Worm (Caenorhabditis elegans) whole organism, late embryonic: ENCODE measurements around the gene K07E12.2.

Experiments
- T23F11.4 ChIP-seq: fragments of 200-800 bp; sonication (Bioruptor generic); optimal IDR thresholded peaks from 2 replicates; lab custom pipeline; 2018; ENCODE audit warnings: mild to moderate bottlenecking, missing genetic modification characterization, missing compliant biosample characterization
- ceh-2 ChIP-seq: sonication (generic microtip); optimal IDR thresholded peaks from 2 replicates; lab custom pipeline; 2016; ENCODE audit warnings: missing genotype, missing genetic modification characterization, missing compliant biosample characterization
- ceh-24 ChIP-seq: sonication (generic microtip); optimal IDR thresholded peaks from 2 replicates; lab custom pipeline; 2016; ENCODE audit warnings: mild to moderate bottlenecking, missing genetic modification characterization, missing compliant biosample characterization
- ceh-31 ChIP-seq: sonication (generic microtip); optimal IDR thresholded peaks from 2 replicates; lab custom pipeline; 2016; ENCODE audit warnings: missing genetic modification characterization, missing compliant biosample characterization
- ceh-45 ChIP-seq: fragments of 200-800 bp; sonication (Bioruptor generic); IDR thresholded peaks from 2 replicates; pipeline ENCODE4 v1.3.6; 2022; ENCODE audit warnings: missing genetic modification reagents, missing genetic modification characterization, missing compliant biosample characterization
- fax-1 ChIP-seq: sonication (generic microtip); optimal IDR thresholded peaks from 2 replicates; lab custom pipeline; 2016; ENCODE audit warnings: missing genotype, missing genetic modification characterization, missing compliant biosample characterization
- fkh-10 ChIP-seq: fragments of 150-350 bp; optimal IDR thresholded peaks from 2 replicates; lab custom pipeline; 2014; ENCODE audit warnings: missing biosample characterization, missing genetic modification reagents, missing genetic modification characterization
- hlh-6 ChIP-seq: sonication (generic microtip); optimal IDR thresholded peaks from 2 replicates; lab custom pipeline; 2016; ENCODE audit warnings: missing genotype, missing genetic modification characterization, missing compliant biosample characterization
- lim-6 ChIP-seq: sonication (generic microtip); optimal IDR thresholded peaks from 2 replicates; lab custom pipeline; 2016; ENCODE audit warnings: missing genetic modification characterization, missing compliant biosample characterization
- madf-2 ChIP-seq: sonication (generic microtip); optimal IDR thresholded peaks from 2 replicates; lab custom pipeline; 2017; ENCODE audit warnings: missing genetic modification characterization, missing compliant biosample characterization
- mec-3 ChIP-seq: sonication (generic microtip); optimal IDR thresholded peaks from 2 replicates; lab custom pipeline; 2016; ENCODE audit warnings: borderline replicate concordance, missing genetic modification characterization, missing compliant biosample characterization
- npax-4 ChIP-seq: sonication (generic microtip); optimal IDR thresholded peaks from 2 replicates; lab custom pipeline; 2016; ENCODE audit warnings: missing genetic modification characterization, missing compliant biosample characterization
- odd-2 ChIP-seq: sonication (generic microtip); optimal IDR thresholded peaks from 2 replicates; lab custom pipeline; 2017; ENCODE audit warnings: antibody characterized with exemption, mild to moderate bottlenecking, missing genetic modification characterization, missing compliant biosample characterization
- pax-1 ChIP-seq: fragments of 150-350 bp; optimal IDR thresholded peaks from 2 replicates; lab custom pipeline; 2014; ENCODE audit warnings: missing biosample characterization, missing genetic modification characterization
- pha-2 ChIP-seq: sonication (generic microtip); optimal IDR thresholded peaks from 2 replicates; lab custom pipeline; 2017; ENCODE audit warnings: mild to moderate bottlenecking, missing genetic modification characterization, missing compliant biosample characterization
- ref-2 ChIP-seq: sonication (generic microtip); optimal IDR thresholded peaks from 2 replicates; lab custom pipeline; 2016; ENCODE audit warnings: missing genetic modification characterization, missing compliant biosample characterization
- sdc-2 ChIP-seq: sonication (generic microtip); optimal IDR thresholded peaks from 2 replicates; lab custom pipeline; 2016; ENCODE audit warnings: missing genotype, missing genetic modification characterization, missing compliant biosample characterization
- sox-2 ChIP-seq: fragments of 200-800 bp; sonication (Bioruptor generic); IDR thresholded peaks from 2 replicates; pipeline ENCODE4 v1.3.6; 2022; ENCODE audit warnings: missing genetic modification reagents, missing genetic modification characterization, missing compliant biosample characterization
- sox-4 ChIP-seq: sonication (generic microtip); optimal IDR thresholded peaks from 2 replicates; lab custom pipeline; 2017; ENCODE audit warnings: mild to moderate bottlenecking, missing genetic modification characterization, inconsistent platforms, missing compliant biosample characterization
- ttx-3 ChIP-seq: sonication (generic microtip); optimal IDR thresholded peaks from 2 replicates; lab custom pipeline; 2016; ENCODE audit warnings: missing genetic modification reagents, missing genetic modification characterization, missing compliant biosample characterization
- unc-55 ChIP-seq: sonication (generic microtip); optimal IDR thresholded peaks from 2 replicates; lab custom pipeline; 2017; ENCODE audit warnings: missing biosample characterization, missing genetic modification reagents, missing genetic modification characterization

The K07E12.2 gene

DNA sequence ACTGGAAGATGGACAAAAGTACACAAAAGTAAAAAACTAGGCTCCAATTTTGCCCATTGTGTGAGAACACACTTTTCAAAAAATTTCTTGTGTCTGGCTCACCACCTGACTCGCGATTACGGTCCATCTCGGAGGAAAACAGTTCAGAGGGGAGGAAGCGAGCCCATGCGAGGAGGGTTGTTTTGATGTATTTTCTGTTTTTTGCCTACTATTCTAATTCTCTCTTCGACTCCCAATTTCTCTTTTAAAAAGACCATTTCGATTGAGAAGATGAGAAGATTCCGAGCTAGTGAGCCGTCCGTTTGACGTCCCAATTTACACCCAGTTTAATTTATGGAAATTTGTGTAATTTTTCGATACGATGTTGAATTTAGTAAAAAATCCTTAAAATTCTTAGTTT, 9.6 kb downstream of the K07E12.2 start:
- TF ChIP-seq sox-2 (GFP tag; lab: Robert Waterston, UW) (no peak), ceh-24 (tag; lab: Kevin White, UChicago) (no peak), fax-1 (tag; lab: Kevin White, UChicago) (no peak), pax-1 (no peak), fkh-10 (GFP tag; lab: Kevin White, UChicago) (no peak), T23F11.4 (GFP tag; lab: Kevin White, UChicago) (no peak), sox-4 (tag; lab: Kevin White, UChicago) (no peak), madf-2 (tag; lab: Kevin White, UChicago) (no peak), npax-4 (tag; lab: Kevin White, UChicago) (no peak), sdc-2 (tag; lab: Kevin White, UChicago) (no peak), ceh-31 (no peak), ref-2 (tag; lab: Kevin White, UChicago) (no peak), ceh-45 (no peak)

DNA sequence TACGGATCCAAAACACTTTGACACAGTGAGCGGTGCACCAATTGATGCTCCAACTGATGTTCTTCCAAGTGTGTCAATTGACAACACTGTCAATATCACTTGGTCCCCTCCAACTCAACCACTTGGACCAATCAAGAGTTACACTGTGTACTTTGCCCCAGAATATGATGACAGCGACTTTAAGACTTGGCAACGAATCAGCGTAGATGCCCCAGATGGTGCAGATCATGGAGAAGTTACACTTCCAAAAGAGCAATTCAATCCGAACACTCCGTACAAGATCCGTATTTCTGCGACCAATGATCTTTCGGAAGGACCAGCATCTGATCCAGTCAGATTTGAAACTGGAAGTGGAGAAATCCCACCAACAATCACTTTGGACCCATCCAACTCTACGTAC, 15.5 kb downstream of the K07E12.2 start:
- TF ChIP-seq ttx-3 (no peak), mec-3 (tag; lab: Kevin White, UChicago) (no peak)
- TF ChIP-seq, all 69 proteins: peak for 0

DNA sequence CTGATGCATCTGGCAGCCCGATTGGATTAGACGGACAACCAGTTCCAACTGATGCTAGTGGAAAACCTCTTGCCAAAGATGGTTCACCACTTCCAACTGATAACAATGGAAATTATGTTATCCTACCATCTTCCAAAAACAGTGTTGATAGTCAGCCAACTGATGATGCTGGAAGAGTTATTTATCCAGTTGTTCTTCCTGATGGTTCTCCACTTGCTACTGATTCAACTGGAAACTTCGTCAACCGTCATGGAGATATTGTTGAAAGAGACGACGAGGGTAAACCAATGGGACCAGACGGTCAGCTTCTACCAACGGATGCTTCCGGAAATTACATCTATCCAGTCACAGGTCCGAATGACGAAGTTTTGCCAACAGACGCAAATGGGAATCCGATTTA, 19.7 kb downstream of the K07E12.2 start:
- no peak for TF ChIP-seq hlh-6 (tag; lab: Kevin White, UChicago)
- no peak for TF ChIP-seq ceh-2 (tag; lab: Kevin White, UChicago)
- no peak for TF ChIP-seq pha-2 (tag; lab: Kevin White, UChicago)
- no peak for TF ChIP-seq T23F11.4 (GFP tag; lab: Kevin White, UChicago)
- TF ChIP-seq lim-6 (tag; lab: Kevin White, UChicago), result no peak
- TF ChIP-seq unc-55, result no peak
- TF ChIP-seq odd-2, result no peak
- TF ChIP-seq, all 69 proteins: peak for 0
